Worm (Caenorhabditis elegans) whole organism, late embryonic: ENCODE results near the gene R53.5.
A peak's percentile ranks its signal among the peaks of the same experiment; 100 is the strongest.

Experiments used
- Y22D7AL.16 ChIP-seq: sonication (generic microtip); optimal IDR thresholded peaks from 2 replicates; lab custom pipeline; 2016; ENCODE audit warnings: missing genetic modification characterization, missing compliant biosample characterization
- nfya-1 ChIP-seq: sonication (generic microtip); optimal IDR thresholded peaks from 2 replicates; lab custom pipeline; 2017; ENCODE audit warnings: missing genetic modification characterization, mild to moderate bottlenecking, missing compliant biosample characterization, antibody characterized with exemption, moderate library complexity
- pha-2 ChIP-seq: sonication (generic microtip); optimal IDR thresholded peaks from 2 replicates; lab custom pipeline; 2017; ENCODE audit warnings: mild to moderate bottlenecking, missing genetic modification characterization, missing compliant biosample characterization

Gene R53.5

DNA sequence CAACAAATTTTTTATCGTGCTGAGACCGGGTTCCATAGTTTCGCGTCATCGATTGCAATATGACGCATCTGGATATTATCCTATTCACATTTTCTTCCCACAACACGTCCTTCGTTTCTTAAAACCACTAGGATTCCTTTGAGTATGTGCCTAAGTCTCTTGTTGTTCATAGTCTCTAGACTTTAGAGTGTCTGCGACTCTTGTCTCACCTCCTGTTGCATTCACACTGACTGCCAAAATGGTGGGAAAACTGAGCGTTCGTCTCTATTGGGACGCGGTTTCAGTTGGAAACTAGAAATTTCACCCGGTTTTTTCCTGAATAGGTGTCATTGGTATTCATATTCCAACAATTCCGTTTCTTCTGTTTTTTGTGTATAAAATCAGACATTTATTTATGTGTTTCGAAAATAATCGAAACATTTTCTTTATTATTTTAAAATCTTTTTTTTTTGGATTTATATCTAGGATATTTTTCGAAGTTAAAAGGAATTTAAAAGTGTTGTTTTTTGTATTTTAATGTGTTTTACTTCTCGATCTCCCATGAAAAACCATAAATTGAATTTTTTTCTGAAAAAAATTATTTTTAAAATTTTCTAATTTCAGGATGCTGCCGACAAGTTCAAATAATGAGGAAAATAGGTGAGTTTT is 48.5 kb downstream of the R53.5 start, which contains the start of gene C05C10.2:
C05C10.2 (plus strand) TSS at position 598 of the 648 bp plus-strand sequence.
- peak; percentile 7 for TF ChIP-seq nfya-1 (tag; lab: Kevin White, UChicago)
- TF ChIP-seq Y22D7AL.16, result no peak

- TF ChIP-seq pha-2 (tag; lab: Kevin White, UChicago), result no peak
- TF ChIP-seq, all 69 proteins: peak for 0
These were observed 49.8 kb downstream of the R53.5 start, which contains the start of gene pho-10 for ce11 chrII:9920468-9920867. Gene pho-10, minus strand, starts transcription at chrII:9920568.
